Fruit fly (Drosophila melanogaster) whole organism, embryonic: Measurements from ENCODE around the gene CG13995.

Experiments
- Abd-B ChIP-seq: fragments of 200-800 bp; sonication (Bioruptor generic); optimal IDR thresholded peaks from 2 replicates; lab custom pipeline; 2018; ENCODE audit warnings: missing biosample characterization, mild to moderate bottlenecking, missing genetic modification characterization, moderate library complexity
- Asciz ChIP-seq: fragments of 200-800 bp; sonication (Bioruptor generic); optimal IDR thresholded peaks from 2 replicates; lab custom pipeline; 2017; ENCODE audit warnings: missing biosample characterization, mild to moderate bottlenecking, missing genetic modification characterization, missing genetic modification reagents
- CG10321 ChIP-seq: fragments of 200-800 bp; sonication (Bioruptor generic); IDR thresholded peaks from 2 replicates; pipeline ENCODE4 v1.3.6; 2022; ENCODE audit warnings: missing biosample characterization, missing genetic modification characterization
- CG11085 ChIP-seq: fragments of 200-800 bp; sonication (Bioruptor generic); IDR thresholded peaks from 2 replicates; pipeline ENCODE4 v1.3.6; 2022; ENCODE audit warnings: missing biosample characterization, missing genetic modification characterization
- CG11456 ChIP-seq: fragments of 200-800 bp; sonication (Bioruptor generic); IDR thresholded peaks from 3 replicates; pipeline ENCODE4 v1.3.6; 2022; ENCODE audit warnings: missing biosample characterization, missing genetic modification characterization
- CG12769 ChIP-seq: fragments of 200-800 bp; sonication (Bioruptor generic); optimal IDR thresholded peaks from 2 replicates; lab custom pipeline; 2019; ENCODE audit warnings: missing biosample characterization, mild to moderate bottlenecking, missing genetic modification characterization, moderate library complexity
- CG12942 ChIP-seq: fragments of 200-800 bp; sonication (Bioruptor generic); optimal IDR thresholded peaks from 3 replicates; lab custom pipeline; 2016; ENCODE audit warnings: missing biosample characterization, missing genetic modification characterization
- CG13624 ChIP-seq: fragments of 200-800 bp; sonication (Bioruptor generic); optimal IDR thresholded peaks from 2 replicates; lab custom pipeline; 2016; ENCODE audit warnings: missing biosample characterization, missing genetic modification characterization
- CG17912 ChIP-seq: fragments of 200-800 bp; sonication (Bioruptor generic); optimal IDR thresholded peaks from 2 replicates; lab custom pipeline; 2018; ENCODE audit warnings: missing biosample characterization, mild to moderate bottlenecking, missing genetic modification characterization
- CG18619 ChIP-seq: fragments of 200-800 bp; sonication (Bioruptor generic); optimal IDR thresholded peaks from 3 replicates; lab custom pipeline; 2017; ENCODE audit warnings: missing biosample characterization, mild to moderate bottlenecking, missing genetic modification characterization
- CG2199 ChIP-seq: fragments of 200-800 bp; sonication (Bioruptor generic); IDR thresholded peaks from 3 replicates; pipeline ENCODE4 v1.3.6; 2022; ENCODE audit warnings: missing biosample characterization, missing genetic modification characterization
- CG2889 ChIP-seq: fragments of 200-800 bp; sonication (Bioruptor generic); IDR thresholded peaks from 3 replicates; pipeline ENCODE4 v1.3.6; 2022; ENCODE audit warnings: missing biosample characterization, missing genetic modification characterization
- CG30020 ChIP-seq: fragments of 200-800 bp; optimal IDR thresholded peaks from 2 replicates; lab custom pipeline; 2019; ENCODE audit warnings: missing biosample characterization, mild to moderate bottlenecking, missing genetic modification characterization, moderate library complexity
- CG30403 ChIP-seq: fragments of 200-800 bp; sonication (Bioruptor generic); optimal IDR thresholded peaks from 3 replicates; lab custom pipeline; 2016; ENCODE audit warnings: missing biosample characterization, missing genetic modification characterization
- CG31224 ChIP-seq: fragments of 200-800 bp; sonication (Bioruptor generic); IDR thresholded peaks from 2 replicates; pipeline ENCODE4 v1.3.6; 2022; ENCODE audit warnings: missing biosample characterization, missing genetic modification characterization
- CG31365 ChIP-seq: fragments of 200-800 bp; sonication (Bioruptor generic); optimal IDR thresholded peaks from 2 replicates; lab custom pipeline; 2018; ENCODE audit warnings: missing biosample characterization, mild to moderate bottlenecking, missing genetic modification characterization
- CG3281 ChIP-seq: fragments of 200-800 bp; sonication (Bioruptor generic); optimal IDR thresholded peaks from 3 replicates; lab custom pipeline; 2017; ENCODE audit warnings: missing biosample characterization, mild to moderate bottlenecking, missing genetic modification characterization
- CG34376 ChIP-seq: fragments of 200-800 bp; sonication (Bioruptor generic); optimal IDR thresholded peaks from 2 replicates; lab custom pipeline; 2018; ENCODE audit warnings: missing biosample characterization, mild to moderate bottlenecking, missing genetic modification characterization
- CG4360 ChIP-seq: fragments of 200-800 bp; sonication (Bioruptor generic); IDR thresholded peaks from 2 replicates; pipeline ENCODE4 v1.3.6; 2022; ENCODE audit warnings: missing biosample characterization, missing genetic modification characterization
- CG43689 ChIP-seq: fragments of 200-800 bp; sonication (Bioruptor generic); IDR thresholded peaks from 2 replicates; pipeline ENCODE4 v1.3.6; 2022; ENCODE audit warnings: missing biosample characterization, missing genetic modification characterization
- CG6654 ChIP-seq: fragments of 200-800 bp; sonication (Bioruptor generic); optimal IDR thresholded peaks from 2 replicates; lab custom pipeline; 2017; ENCODE audit warnings: missing biosample characterization, mild to moderate bottlenecking, missing genetic modification characterization
- CG8290 ChIP-seq, 3 experiments: fragments of 200-800 bp; sonication (Bioruptor generic); optimal IDR thresholded peaks; 2 replicates each; lab custom pipeline; 2016 to 2019; ENCODE audit warnings: missing biosample characterization in 3 of 3, missing genetic modification characterization in 3 of 3, mild to moderate bottlenecking in 2 of 3, moderate library complexity in 1 of 3
- CG9727 ChIP-seq: fragments of 200-800 bp; sonication (Bioruptor generic); optimal IDR thresholded peaks from 3 replicates; lab custom pipeline; 2017; ENCODE audit warnings: missing biosample characterization, mild to moderate bottlenecking, missing genetic modification characterization
- CG9932 ChIP-seq: fragments of 200-800 bp; sonication (Bioruptor generic); IDR thresholded peaks from 2 replicates; pipeline ENCODE4 v1.3.6; 2022; ENCODE audit warnings: missing biosample characterization, missing genetic modification characterization
- Dip2 ChIP-seq: fragments of 200-800 bp; sonication (Bioruptor generic); IDR thresholded peaks from 2 replicates; pipeline ENCODE4 v1.3.6; 2022; ENCODE audit warnings: missing biosample characterization, missing genetic modification characterization
- E2f1 ChIP-seq: fragments of 200-800 bp; sonication (Bioruptor generic); IDR thresholded peaks from 2 replicates; pipeline ENCODE4 v1.3.6; 2022; ENCODE audit warnings: missing biosample characterization, missing genetic modification characterization
- Ets97D ChIP-seq: fragments of 200-800 bp; sonication (Bioruptor generic); optimal IDR thresholded peaks from 3 replicates; lab custom pipeline; 2016; ENCODE audit warnings: missing biosample characterization, missing genetic modification characterization
- H15 ChIP-seq: fragments of 200-800 bp; sonication (Bioruptor generic); IDR thresholded peaks from 3 replicates; pipeline ENCODE4 v1.3.6; 2022; ENCODE audit warnings: missing biosample characterization, missing genetic modification characterization
- HHEX ChIP-seq: fragments of 200-800 bp; sonication (Bioruptor generic); optimal IDR thresholded peaks from 3 replicates; lab custom pipeline; 2017; ENCODE audit warnings: missing biosample characterization, mild to moderate bottlenecking, missing genetic modification characterization, missing genetic modification reagents
- HLH3B ChIP-seq: fragments of 200-800 bp; sonication (Bioruptor generic); IDR thresholded peaks from 2 replicates; pipeline ENCODE4 v1.3.6; 2022; ENCODE audit warnings: missing biosample characterization, missing genetic modification characterization
- Hr3 ChIP-seq: fragments of 200-800 bp; sonication (Bioruptor generic); optimal IDR thresholded peaks from 3 replicates; lab custom pipeline; 2016; ENCODE audit warnings: missing biosample characterization, missing genetic modification characterization
- Med ChIP-seq: fragments of 200-800 bp; sonication (Bioruptor generic); peaks from one replicate; lab custom pipeline; 2016; ENCODE audit warnings: missing biosample characterization, missing genetic modification characterization, mild to moderate bottlenecking, inconsistent platforms, moderate library complexity
- Myb ChIP-seq: fragments of 200-800 bp; sonication (Bioruptor generic); optimal IDR thresholded peaks from 2 replicates; lab custom pipeline; 2016; ENCODE audit warnings: missing biosample characterization, missing genetic modification characterization
- Ptx1 ChIP-seq: fragments of 200-800 bp; sonication (Bioruptor generic); IDR thresholded peaks from 2 replicates; pipeline ENCODE4 v1.3.6; 2022; ENCODE audit warnings: missing biosample characterization, missing genetic modification characterization
- Side ChIP-seq: fragments of 200-800 bp; sonication (Bioruptor generic); optimal IDR thresholded peaks from 2 replicates; lab custom pipeline; 2016; ENCODE audit warnings: missing biosample characterization, missing genetic modification characterization
- Tbp ChIP-seq: fragments of >200 bp; optimal IDR thresholded peaks from 2 replicates; lab custom pipeline; 2018; ENCODE audit warnings: missing biosample characterization, missing genetic modification characterization
- Xbp1 ChIP-seq: fragments of 200-800 bp; sonication (Bioruptor generic); optimal IDR thresholded peaks from 3 replicates; lab custom pipeline; 2016; ENCODE audit warnings: missing biosample characterization, mild to moderate bottlenecking, missing genetic modification characterization
- ac ChIP-seq: fragments of 200-800 bp; sonication (Bioruptor generic); optimal IDR thresholded peaks from 3 replicates; lab custom pipeline; 2017; ENCODE audit warnings: missing biosample characterization, mild to moderate bottlenecking, missing genetic modification characterization
- ara ChIP-seq: fragments of 200-800 bp; sonication (Bioruptor generic); IDR thresholded peaks from 2 replicates; pipeline ENCODE4 v1.3.6; 2022; ENCODE audit warnings: missing biosample characterization, missing genetic modification characterization
- ato ChIP-seq: fragments of 200-800 bp; sonication (Bioruptor generic); IDR thresholded peaks from 2 replicates; pipeline ENCODE4 v1.3.6; 2022; ENCODE audit warnings: missing biosample characterization, missing genetic modification characterization; ENCODE audit not compliant: partially characterized antibody
- cwo ChIP-seq: fragments of 200-800 bp; sonication (Bioruptor generic); optimal IDR thresholded peaks from 3 replicates; lab custom pipeline; 2017; ENCODE audit warnings: missing biosample characterization, missing genetic modification characterization, mild to moderate bottlenecking, moderate library complexity, missing genetic modification reagents
- eyg ChIP-seq: fragments of 200-800 bp; sonication (Bioruptor generic); optimal IDR thresholded peaks from 3 replicates; lab custom pipeline; 2016; ENCODE audit warnings: missing biosample characterization, missing genetic modification characterization
- gcm ChIP-seq: fragments of 200-800 bp; sonication (Bioruptor generic); optimal IDR thresholded peaks from 2 replicates; lab custom pipeline; 2019; ENCODE audit warnings: missing biosample characterization, mild to moderate bottlenecking, missing genetic modification characterization, moderate library complexity
- gro ChIP-seq: fragments of 200-800 bp; sonication (Bioruptor generic); optimal IDR thresholded peaks from 2 replicates; lab custom pipeline; 2016; ENCODE audit warnings: missing biosample characterization, missing genetic modification characterization
- gt ChIP-seq: fragments of 200-800 bp; sonication (Bioruptor generic); IDR thresholded peaks from 2 replicates; pipeline ENCODE4 v1.3.6; 2022; ENCODE audit warnings: missing biosample characterization, missing genetic modification characterization
- lilli ChIP-seq: fragments of 200-800 bp; sonication (Bioruptor generic); optimal IDR thresholded peaks from 3 replicates; lab custom pipeline; 2016; ENCODE audit warnings: missing biosample characterization, missing genetic modification characterization
- mirr ChIP-seq: fragments of 200-800 bp; sonication (Bioruptor generic); optimal IDR thresholded peaks from 3 replicates; lab custom pipeline; 2018; ENCODE audit warnings: missing biosample characterization, mild to moderate bottlenecking, missing genetic modification characterization
- pfk ChIP-seq: fragments of 200-800 bp; sonication (Bioruptor generic); optimal IDR thresholded peaks from 2 replicates; lab custom pipeline; 2018; ENCODE audit warnings: missing biosample characterization, mild to moderate bottlenecking, missing genetic modification characterization, moderate library complexity
- sc ChIP-seq, 3 experiments: fragments of >200 bp in 2 of 3; fragments of 200-800 bp in 1 of 3; sonication (Bioruptor generic) in 1 of 3; optimal IDR thresholded peaks; 2 replicates in 2 of 3; 3 replicates in 1 of 3; lab custom pipeline; 2017; ENCODE audit warnings: mild to moderate bottlenecking in 1 of 3, missing biosample characterization in 1 of 3, missing genetic modification characterization in 1 of 3, missing genetic modification reagents in 1 of 3
- sens-2 ChIP-seq: fragments of 200-800 bp; sonication (Bioruptor generic); IDR thresholded peaks from 2 replicates; pipeline ENCODE4 v1.3.6; 2022; ENCODE audit warnings: missing biosample characterization, missing genetic modification characterization
- shn ChIP-seq: fragments of 200-800 bp; sonication (Bioruptor generic); optimal IDR thresholded peaks from 3 replicates; lab custom pipeline; 2016; ENCODE audit warnings: missing biosample characterization, missing genetic modification characterization
- vvl ChIP-seq: fragments of 200-800 bp; sonication (Bioruptor generic); IDR thresholded peaks from 2 replicates; pipeline ENCODE4 v1.3.6; 2022; ENCODE audit warnings: missing biosample characterization, missing genetic modification characterization
- wek ChIP-seq: fragments of 200-800 bp; sonication (Bioruptor generic); optimal IDR thresholded peaks from 3 replicates; lab custom pipeline; 2018; ENCODE audit warnings: missing biosample characterization, mild to moderate bottlenecking, missing genetic modification characterization, moderate library complexity

CG13995 gene

dm6 chr2L:6084694-6085093 lies 30.6 kb downstream of the CG13995 start (continued):
- TF ChIP-seq CG12942 (GFP tag; lab: Kevin White, UChicago) (no peak), CG4360 (GFP tag; lab: Robert Waterston, UW) (no peak), CG30020 (tag; lab: Kevin White, UChicago) (no peak), CG2889 (GFP tag; lab: Robert Waterston, UW) (no peak), CG34376 (peak; percentile 63), CG11456 (no peak), Ets97D (GFP tag; lab: Kevin White, UChicago) (no peak), CG12769 (tag; lab: Kevin White, UChicago) (no peak), Hr3 (GFP tag; lab: Kevin White, UChicago) (no peak), CG10321 (no peak), HHEX (no peak), CG31365 (tag; lab: Kevin White, UChicago) (no peak), CG11085 (no peak), pfk (GFP tag; lab: Kevin White, UChicago) (no peak), vvl (GFP tag; lab: Robert Waterston, UW) (no peak), Abd-B (GFP tag; lab: Kevin White, UChicago) (no peak), gcm (GFP tag; lab: Kevin White, UChicago) (no peak), CG2199 (GFP tag; lab: Robert Waterston, UW) (peak; percentile 91), CG6654 (GFP tag; lab: Kevin White, UChicago) (no peak), CG43689 (no peak), Side (no peak), sens-2 (no peak), Dip2 (GFP tag; lab: Robert Waterston, UW) (no peak), Myb (GFP tag; lab: Kevin White, UChicago) (no peak), H15 (GFP tag; lab: Robert Waterston, UW) (no peak), CG9727 (GFP tag; lab: Kevin White, UChicago) (no peak), E2f1 (no peak), eyg (GFP tag; lab: Kevin White, UChicago) (no peak), Med (peak; percentile 63), Asciz (GFP tag; lab: Kevin White, UChicago) (no peak), CG17912 (GFP tag; lab: Kevin White, UChicago) (no peak), Ptx1 (GFP tag; lab: Robert Waterston, UW) (no peak), Xbp1 (GFP tag; lab: Kevin White, UChicago) (no peak), CG9932 (GFP tag; lab: Robert Waterston, UW) (no peak), CG30403 (GFP tag; lab: Kevin White, UChicago) (no peak), cwo (GFP tag; lab: Kevin White, UChicago) (peak; percentile 67), gt (GFP tag; lab: Robert Waterston, UW) (no peak), gro (GFP tag; lab: Kevin White, UChicago) (no peak), mirr (GFP tag; lab: Kevin White, UChicago) (peak; percentile 85), Tbp (no peak), CG18619 (GFP tag; lab: Kevin White, UChicago) (no peak), ac (no peak)

dm6 chr2L:6085733-6086317 lies 31.7 kb downstream of the CG13995 start:
- TF ChIP-seq CG8290 (GFP tag; optimal IDR thresholded peaks at IDR 0.05; lab: Kevin White, UChicago) (no peak), CG8290 (tag; optimal IDR thresholded peaks at IDR 0.05; lab: Kevin White, UChicago) (peak in 1 of 2 experiments; percentile 10), wek (GFP tag; lab: Kevin White, UChicago) (no peak), CG3281 (GFP tag; lab: Kevin White, UChicago) (no peak), sc (optimal IDR thresholded peaks at IDR 0.05; lab: Kevin White, UChicago) (no peak), sc (GFP tag; optimal IDR thresholded peaks at IDR 0.05; lab: Kevin White, UChicago) (no peak), ara (GFP tag; lab: Robert Waterston, UW) (no peak), lilli (no peak), CG13624 (GFP tag; lab: Kevin White, UChicago) (peak; percentile 20), CG31224 (no peak), HLH3B (GFP tag; lab: Robert Waterston, UW) (no peak), ato (GFP tag; lab: Robert Waterston, UW) (no peak), shn (GFP tag; lab: Kevin White, UChicago) (no peak)
